Worm (Caenorhabditis elegans): Measurements from ENCODE around the gene mcm-7.

The mcm-7 gene

ce11 chrV:4346799-4347198 lies at the start of gene mcm-7:
Gene mcm-7, plus strand, starts transcription at chrV:4347166.
- TF ChIP-seq ces-1 (GFP tag; optimal IDR thresholded peaks at IDR 0.05) (no peak), egl-43 (GFP tag; IDR thresholded peaks at IDR 0.05) (no peak), F10B5.3 (tag; optimal IDR thresholded peaks at IDR 0.05) (no peak), hlh-11 (tag; optimal IDR thresholded peaks at IDR 0.05) (peak; percentile 42), snpc-4 (tag; optimal IDR thresholded peaks at IDR 0.05) (no peak), lin-13 (GFP tag; optimal IDR thresholded peaks at IDR 0.05) (peak; percentile 33), daf-19 (GFP tag; conservative IDR thresholded peaks at IDR 0.05) (no peak), mep-1 (tag; optimal IDR thresholded peaks at IDR 0.05) (peak; percentile 71), nhr-6 (tag; optimal IDR thresholded peaks at IDR 0.05) (peak; percentile 70), tra-1 (GFP tag; IDR thresholded peaks at IDR 0.05) (no peak), mdl-1 (tag; optimal IDR thresholded peaks at IDR 0.05) (no peak), R02D3.7 (tag; optimal IDR thresholded peaks at IDR 0.05) (no peak), lin-15B (tag; optimal IDR thresholded peaks at IDR 0.05) (no peak), daf-16 (GFP tag; optimal IDR thresholded peaks at IDR 0.05) (no peak), daf-16 (tag; optimal IDR thresholded peaks at IDR 0.05) (no peak), mxl-3 (GFP tag; optimal IDR thresholded peaks at IDR 0.05) (no peak), F44E2.7 (GFP tag; IDR thresholded peaks at IDR 0.05) (no peak), hmg-1.1 (GFP tag; IDR thresholded peaks at IDR 0.05) (peak; percentile 39; the same call in 1 of the 2 replicates), zip-2 (tag; optimal IDR thresholded peaks at IDR 0.05) (peak; percentile 8), lin-38 (GFP tag; IDR thresholded peaks at IDR 0.05) (peak; percentile 68), lim-7 (GFP tag; IDR thresholded peaks at IDR 0.05) (no peak), ama-1 (optimal IDR thresholded peaks at IDR 0.05) (peak; percentile 31), fos-1 (tag; optimal IDR thresholded peaks at IDR 0.05) (no peak), nhr-28 (tag; optimal IDR thresholded peaks at IDR 0.05) (peak; percentile 23), ztf-7 (tag; optimal IDR thresholded peaks at IDR 0.05) (no peak), ZK337.2 (GFP tag; IDR thresholded peaks at IDR 0.05) (no peak), duxl-1 (tag; optimal IDR thresholded peaks at IDR 0.05; ENCODE audit: poor library complexity) (no peak), mes-2 (tag; optimal IDR thresholded peaks at IDR 0.05; ENCODE audit: poor library complexity, severe bottlenecking) (peak; percentile 79), lsy-2 (tag; optimal IDR thresholded peaks at IDR 0.05) (peak in 1 of 2 experiments; percentile 78), aha-1 (tag) (peak; percentile 68), spr-1 (tag; optimal IDR thresholded peaks at IDR 0.05) (no peak), Y5F2A.4 (GFP tag; optimal IDR thresholded peaks at IDR 0.05) (no peak), nhr-11 (tag; optimal IDR thresholded peaks at IDR 0.05) (peak; percentile 14), hif-1 (tag; optimal IDR thresholded peaks at IDR 0.05) (peak in 1 of 2 experiments; percentile 30), dmd-6 (GFP tag; IDR thresholded peaks at IDR 0.05) (peak; percentile 25), fkh-10 (GFP tag; optimal IDR thresholded peaks at IDR 0.05) (no peak), ceh-20 (GFP tag; IDR thresholded peaks at IDR 0.05) (no peak), nhr-25 (tag; optimal IDR thresholded peaks at IDR 0.05; ENCODE audit: borderline replicate concordance, insufficient read depth) (no peak), unc-130 (GFP tag; optimal IDR thresholded peaks at IDR 0.05) (peak; percentile 22), zfp-3 (GFP tag; conservative IDR thresholded peaks at IDR 0.05) (no peak), dpl-1 (GFP tag; optimal IDR thresholded peaks at IDR 0.05) (peak; percentile 93)

DNA sequence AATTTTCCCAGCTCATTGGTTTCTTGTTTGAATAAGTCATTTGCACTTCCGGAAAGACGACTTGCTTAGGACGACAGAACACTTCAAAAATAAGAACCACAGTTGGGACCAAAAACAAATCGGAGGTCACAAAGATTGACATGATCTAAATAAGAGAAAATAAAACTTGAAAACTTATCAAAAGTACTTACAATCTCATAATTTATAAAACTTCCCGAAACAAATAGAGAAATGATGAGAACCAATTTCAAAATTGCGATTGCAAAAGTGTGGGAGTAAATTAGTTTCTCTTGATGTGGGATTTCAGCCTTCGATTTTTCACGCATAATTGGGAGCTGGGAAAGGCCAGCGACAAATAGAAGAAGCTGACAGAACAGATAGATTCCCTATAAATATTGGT lies 48.4 kb upstream of the mcm-7 start, which contains the start of gene ZC132.11:
TSS of gene ZC132.11 (minus strand) at position 101 of the 400 bp plus-strand sequence.
- TF ChIP-seq zfp-2 (tag; optimal IDR thresholded peaks at IDR 0.05) (no peak), attf-4 (tag; optimal IDR thresholded peaks at IDR 0.05) (no peak)
